Fruit fly (Drosophila melanogaster): ENCODE data around the gene CG9705.
A peak's percentile ranks its signal among the peaks of the same experiment; 100 is the strongest.

Gene CG9705

DNA sequence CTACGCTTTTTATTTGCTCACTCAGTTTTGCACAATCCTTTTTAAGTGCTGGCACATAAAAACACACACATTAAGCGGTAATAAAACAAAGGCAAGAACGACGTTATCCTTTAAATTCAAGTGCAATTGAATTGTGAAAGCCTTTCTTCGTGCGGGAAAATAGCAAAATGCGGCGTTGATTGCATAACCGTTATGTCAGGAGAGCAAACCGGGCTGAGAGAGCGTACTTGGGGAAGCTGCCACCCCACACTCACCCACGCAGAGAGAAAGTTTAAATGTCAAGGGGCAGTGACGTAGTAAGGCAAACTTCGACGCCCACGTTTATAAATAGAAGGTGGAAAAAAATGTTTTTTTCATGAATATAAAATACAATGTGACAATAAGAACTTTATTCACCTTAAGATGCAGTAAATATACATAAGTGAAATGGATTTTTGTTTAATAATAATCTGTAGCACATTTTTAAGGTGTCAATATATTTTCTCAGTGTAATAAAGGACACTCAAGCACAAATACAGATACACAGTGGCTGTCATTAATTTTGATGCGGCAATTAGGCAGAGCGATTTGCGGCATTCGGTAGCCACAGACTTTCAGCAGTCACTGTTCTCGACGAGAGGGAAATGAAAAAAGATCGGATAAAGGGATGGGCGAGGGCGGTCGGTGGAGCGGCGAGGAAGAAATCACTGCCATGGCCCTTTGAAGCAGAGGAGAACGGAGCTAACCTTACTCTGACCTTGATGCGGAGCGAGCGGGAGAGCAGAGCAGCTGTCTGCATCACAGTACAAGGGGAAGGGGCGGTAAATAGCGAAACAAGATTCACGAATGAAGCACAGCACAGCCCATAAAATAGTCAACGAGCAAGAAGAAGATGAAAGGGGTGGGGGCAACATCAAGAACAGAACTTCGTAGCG, 26.2 kb downstream of the CG9705 start:
- TF ChIP-seq CG13204 (GFP tag; optimal IDR thresholded peaks at IDR 0.05) (peak; percentile 88), CG15710 (tag; optimal IDR thresholded peaks at IDR 0.05) (peak; percentile 59), CG34367 (tag; optimal IDR thresholded peaks at IDR 0.05) (peak; percentile 66), CG8301 (tag; optimal IDR thresholded peaks at IDR 0.05) (peak; percentile 42), CG17806 (tag; optimal IDR thresholded peaks at IDR 0.05) (peak; percentile 73), Snoo (tag; optimal IDR thresholded peaks at IDR 0.05) (no peak), rn (GFP tag; IDR thresholded peaks at IDR 0.05) (no peak), D1 (tag; optimal IDR thresholded peaks at IDR 0.05) (no peak), CG32121 (GFP tag; IDR thresholded peaks at IDR 0.05) (no peak), EcR (GFP tag; optimal IDR thresholded peaks at IDR 0.05) (peak; percentile 96), CG9948 (tag; optimal IDR thresholded peaks at IDR 0.05) (peak; percentile 76), CG10348 (GFP tag; IDR thresholded peaks at IDR 0.05) (no peak), gl (tag; optimal IDR thresholded peaks at IDR 0.05) (peak; percentile 18), Pif1B (GFP tag; optimal IDR thresholded peaks at IDR 0.05) (peak; percentile 21), Pif1A (GFP tag; optimal IDR thresholded peaks at IDR 0.05) (peak; percentile 64), CG4496 (GFP tag; IDR thresholded peaks at IDR 0.05) (0 out of 3 replicates have a peak, but pooled peaks have one; percentile 14), Ets98B (GFP tag; IDR thresholded peaks at IDR 0.05) (no peak), fd96Ca (GFP tag; IDR thresholded peaks at IDR 0.05) (peak; percentile 42; the same call in 1 of the 3 replicates), CG12605 (GFP tag; IDR thresholded peaks at IDR 0.05) (peak; percentile 39; the same call in 1 of the 2 replicates), CG14655 (GFP tag; optimal IDR thresholded peaks at IDR 0.05) (peak; percentile 37), CG8159 (tag; optimal IDR thresholded peaks at IDR 0.05) (peak; percentile 31)

DNA sequence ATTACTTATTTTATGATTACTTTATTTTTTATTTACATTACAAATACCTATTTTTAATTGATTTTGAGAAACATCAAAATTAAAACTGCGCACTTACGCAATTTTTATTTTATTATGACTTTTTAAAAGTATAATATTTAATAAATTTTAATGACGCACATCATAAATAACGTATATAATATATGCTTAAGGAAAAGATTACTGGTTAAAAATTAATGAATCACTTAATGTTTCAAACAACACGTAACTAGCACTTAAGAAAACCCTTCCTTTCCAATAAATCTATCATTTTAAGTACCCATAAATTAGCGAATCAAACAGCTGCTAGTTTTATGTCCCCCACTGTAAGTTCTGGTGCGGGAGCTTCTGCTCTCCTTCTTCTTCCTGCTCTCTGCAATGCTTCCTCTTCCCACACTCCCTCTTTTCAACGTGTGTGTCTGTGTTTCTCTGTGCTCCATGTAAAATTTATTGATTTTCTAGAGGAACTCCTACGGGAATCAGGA, 27.0 kb downstream of the CG9705 start:
- TF ChIP-seq Pif1A (GFP tag; optimal IDR thresholded peaks at IDR 0.05) (peak; percentile 56), Pif1B (GFP tag; optimal IDR thresholded peaks at IDR 0.05) (no peak), EcR (GFP tag; optimal IDR thresholded peaks at IDR 0.05) (no peak), CG15710 (tag; optimal IDR thresholded peaks at IDR 0.05) (peak; percentile 93), CG9948 (tag; optimal IDR thresholded peaks at IDR 0.05) (peak; percentile 94), CG14655 (GFP tag; optimal IDR thresholded peaks at IDR 0.05) (peak; percentile 95), CG10348 (GFP tag; IDR thresholded peaks at IDR 0.05) (no peak), Snoo (tag; optimal IDR thresholded peaks at IDR 0.05) (peak; percentile 77), D1 (tag; optimal IDR thresholded peaks at IDR 0.05) (peak; percentile 91), CG32121 (GFP tag; IDR thresholded peaks at IDR 0.05) (0 out of 2 replicates have a peak, but pooled peaks have one; percentile 12), CG8301 (tag; optimal IDR thresholded peaks at IDR 0.05) (peak; percentile 92), CG13204 (GFP tag; optimal IDR thresholded peaks at IDR 0.05) (peak; percentile 37), CG8159 (tag; optimal IDR thresholded peaks at IDR 0.05) (peak; percentile 77), rn (GFP tag; IDR thresholded peaks at IDR 0.05) (no peak; the same call in 1 of the 2 replicates), gl (tag; optimal IDR thresholded peaks at IDR 0.05) (no peak), CG17806 (tag; optimal IDR thresholded peaks at IDR 0.05) (peak; percentile 83), CG34367 (tag; optimal IDR thresholded peaks at IDR 0.05) (peak; percentile 84), fd96Ca (GFP tag; IDR thresholded peaks at IDR 0.05) (no peak), Ets98B (GFP tag; IDR thresholded peaks at IDR 0.05) (peak; percentile 34; the same call in 1 of the 2 replicates), CG12605 (GFP tag; IDR thresholded peaks at IDR 0.05) (peak; percentile 43; the same call in 1 of the 2 replicates), CG4496 (GFP tag; IDR thresholded peaks at IDR 0.05) (peak; percentile 74; the same call in 2 of the 3 replicates)

DNA sequence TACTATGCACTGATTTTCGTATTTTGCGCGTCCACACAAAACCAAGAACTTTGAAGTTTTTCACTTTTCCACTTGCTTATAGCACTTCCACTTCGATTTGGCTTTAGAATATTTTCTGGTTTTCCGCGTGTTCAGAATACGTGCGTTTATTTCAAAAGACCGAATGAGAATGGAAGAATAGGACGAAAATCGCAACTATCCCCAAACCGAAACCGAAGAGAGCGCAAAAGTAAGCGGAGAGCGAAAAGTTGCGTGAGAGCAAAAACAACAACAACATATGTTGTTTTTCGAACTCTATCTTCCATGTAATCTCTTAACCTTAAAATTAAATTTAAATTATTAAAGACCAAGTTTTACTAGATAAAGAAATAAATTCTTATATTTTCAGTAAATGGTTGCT, 27.7 kb downstream of the CG9705 start, which contains the start of gene CG9674:
Gene CG9674, minus strand, starts transcription at position 174 of the 400 bp plus-strand sequence.
- TF ChIP-seq EcR (GFP tag; optimal IDR thresholded peaks at IDR 0.05): peak; percentile 9
- no peak for TF ChIP-seq CG34367 (tag; optimal IDR thresholded peaks at IDR 0.05)

DNA sequence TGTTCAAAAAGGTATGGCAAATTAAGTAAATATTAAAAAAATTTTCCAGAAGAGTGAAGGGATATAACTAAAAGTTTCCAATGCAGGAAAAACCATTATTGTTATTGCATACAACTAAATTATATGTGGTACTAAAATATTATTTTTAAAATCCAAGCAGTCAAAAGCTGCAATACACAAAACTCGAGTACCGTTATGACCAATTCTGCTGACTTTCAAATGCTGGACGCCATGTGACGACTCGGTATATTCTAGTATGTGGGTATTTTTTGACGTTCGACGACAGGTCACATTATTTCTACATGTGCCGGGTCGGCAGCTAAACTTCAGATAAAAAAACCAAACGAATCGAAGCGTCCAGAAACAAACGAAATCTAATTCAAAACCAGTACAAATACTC, 28.2 kb downstream of the CG9705 start:
- TF ChIP-seq CG8159 (tag; optimal IDR thresholded peaks at IDR 0.05) (no peak), D1 (tag; optimal IDR thresholded peaks at IDR 0.05) (peak; percentile 24)

- TF ChIP-seq Snoo (tag; optimal IDR thresholded peaks at IDR 0.05) (no peak), CG13204 (GFP tag; optimal IDR thresholded peaks at IDR 0.05) (no peak), CG8301 (tag; optimal IDR thresholded peaks at IDR 0.05) (no peak), EcR (GFP tag; optimal IDR thresholded peaks at IDR 0.05) (no peak), CG15710 (tag; optimal IDR thresholded peaks at IDR 0.05) (no peak)
These were observed 30.6 kb downstream of the CG9705 start for dm6 chr3L:16810512-16810911.

DNA sequence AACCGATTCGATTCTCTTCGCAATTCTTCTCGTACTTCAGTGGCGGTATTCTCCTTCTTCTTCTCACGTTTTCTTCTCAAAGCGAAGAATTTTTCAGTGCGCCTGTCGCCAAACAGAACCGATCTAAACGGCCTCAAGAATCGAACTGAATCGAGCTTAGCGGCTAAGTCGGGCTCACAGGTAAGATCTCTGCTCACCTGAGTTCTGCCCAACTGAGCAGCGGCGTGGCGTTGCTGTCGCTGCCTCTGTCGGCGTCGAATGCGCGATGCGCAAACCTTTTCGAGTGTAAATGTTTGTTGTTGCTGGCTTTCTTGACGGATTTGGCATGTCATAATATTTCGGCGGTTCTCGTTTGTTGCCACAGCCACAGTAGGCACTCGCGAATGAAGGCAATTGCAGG, 32.0 kb downstream of the CG9705 start:
- peak; percentile 28 for TF ChIP-seq EcR (GFP tag; optimal IDR thresholded peaks at IDR 0.05)
- TF ChIP-seq fd96Ca (GFP tag; IDR thresholded peaks at IDR 0.05): no peak

Data from whole organism, pupa.